Worm (Caenorhabditis elegans) whole organism, L3 larva: ENCODE measurements around the gene hlh-26.

Experiments used
- aly-2 ChIP-seq: fragments of 150-350 bp; optimal IDR thresholded peaks from 2 replicates; lab custom pipeline; 2014; ENCODE audit warnings: missing biosample characterization, missing genetic modification characterization
- ceh-28 ChIP-seq: fragments of 150-350 bp; optimal IDR thresholded peaks from 2 replicates; lab custom pipeline; 2014; ENCODE audit warnings: missing biosample characterization, missing genetic modification reagents, missing genetic modification characterization
- egl-27 ChIP-seq: sonication (generic microtip); optimal IDR thresholded peaks from 4 replicates; lab custom pipeline; 2017; ENCODE audit warnings: missing biosample characterization, missing genetic modification reagents, missing genetic modification characterization
- fkh-2 ChIP-seq: fragments of 150-350 bp; optimal IDR thresholded peaks from 2 replicates; lab custom pipeline; 2014; ENCODE audit warnings: missing biosample characterization, missing genetic modification reagents, missing genetic modification characterization
- lin-39 ChIP-seq: fragments of 150-350 bp; optimal IDR thresholded peaks from 2 replicates; lab custom pipeline; 2018; ENCODE audit warnings: missing biosample characterization, missing genetic modification reagents, missing genetic modification characterization
- mdl-1 ChIP-seq: fragments of 150-350 bp; optimal IDR thresholded peaks from 2 replicates; lab custom pipeline; 2014; ENCODE audit warnings: missing biosample characterization, missing genetic modification characterization
- nhr-11 ChIP-seq: fragments of 150-350 bp; optimal IDR thresholded peaks from 2 replicates; lab custom pipeline; 2014; ENCODE audit warnings: missing biosample characterization, missing genetic modification characterization
- nhr-23 ChIP-seq: fragments of 150-350 bp; optimal IDR thresholded peaks from 2 replicates; lab custom pipeline; 2014; ENCODE audit warnings: missing biosample characterization, missing genetic modification reagents, missing genetic modification characterization
- nhr-237 ChIP-seq: fragments of 150-350 bp; optimal IDR thresholded peaks from 2 replicates; lab custom pipeline; 2014; ENCODE audit warnings: missing biosample characterization, missing genetic modification characterization
- nhr-77 ChIP-seq: fragments of 150-350 bp; optimal IDR thresholded peaks from 2 replicates; lab custom pipeline; 2014; ENCODE audit warnings: missing biosample characterization, missing genetic modification characterization
- pha-4 ChIP-seq: fragments of 150-350 bp; optimal IDR thresholded peaks from 2 replicates; lab custom pipeline; 2014; ENCODE audit warnings: missing biosample characterization, missing genetic modification reagents, missing genetic modification characterization
- pqm-1 ChIP-seq: fragments of 150-350 bp; optimal IDR thresholded peaks from 2 replicates; lab custom pipeline; 2017; ENCODE audit warnings: missing biosample characterization, missing genetic modification characterization, inconsistent platforms
- sea-2 ChIP-seq: fragments of 150-350 bp; sonication (generic microtip); optimal IDR thresholded peaks from 4 replicates; lab custom pipeline; 2014; ENCODE audit warnings: missing biosample characterization, missing genetic modification reagents, missing genetic modification characterization
- zag-1 ChIP-seq: fragments of 150-350 bp; optimal IDR thresholded peaks from 2 replicates; lab custom pipeline; 2014; ENCODE audit warnings: missing biosample characterization, missing genetic modification characterization
- ztf-11 ChIP-seq: fragments of 150-350 bp; optimal IDR thresholded peaks from 2 replicates; lab custom pipeline; 2014; ENCODE audit warnings: missing biosample characterization, missing genetic modification characterization
- ztf-4 ChIP-seq: fragments of 150-350 bp; optimal IDR thresholded peaks from 2 replicates; lab custom pipeline; 2014; ENCODE audit warnings: missing biosample characterization, missing genetic modification characterization

hlh-26 gene

ce11 chrII:5496375-5496774, 37.2 kb downstream of the hlh-26 start, which contains the start of gene F12A10.1:
F12A10.1 (plus strand) TSS chrII:5496540.
- TF ChIP-seq nhr-237 (tag; lab: Kevin White, UChicago) (no peak), ceh-28 (tag; lab: Kevin White, UChicago) (no peak), ztf-4 (tag; lab: Kevin White, UChicago) (no peak)

- TF ChIP-seq pqm-1 (no peak), nhr-77 (tag; lab: Kevin White, UChicago) (no peak), sea-2 (GFP tag; lab: Kevin White, UChicago) (no peak), nhr-237 (tag; lab: Kevin White, UChicago) (no peak), mdl-1 (tag; lab: Kevin White, UChicago) (no peak), aly-2 (tag; lab: Kevin White, UChicago) (no peak), zag-1 (tag; lab: Kevin White, UChicago) (no peak), nhr-23 (tag; lab: Kevin White, UChicago) (no peak), pha-4 (tag; lab: Kevin White, UChicago) (no peak), fkh-2 (tag; lab: Kevin White, UChicago) (no peak), nhr-11 (tag; lab: Kevin White, UChicago) (no peak), ztf-11 (tag; lab: Kevin White, UChicago) (no peak), egl-27 (no peak)
Measured at ce11 chrII:5494405-5494804, 39.1 kb downstream of the hlh-26 start, which contains the start of gene F12A10.6. F12A10.6 (minus strand) TSS chrII:5494505.

ce11 chrII:5487844-5488243, 45.7 kb downstream of the hlh-26 start, which contains the start of gene nep-5:
nep-5 (plus strand) TSS chrII:5488144.
- no peak for TF ChIP-seq lin-39 (tag; lab: Kevin White, UChicago)
